Fruit fly (Drosophila melanogaster) whole organism, wandering third instar larva: ENCODE results near the gene ovo.

ENCODE experiments used
- Abd-B ChIP-seq: fragments of >200 bp; optimal IDR thresholded peaks from 2 replicates; lab custom pipeline; 2017; ENCODE audit warnings: missing biosample characterization, missing genetic modification characterization
- HLH106 ChIP-seq: fragments of 200-800 bp; optimal IDR thresholded peaks from 3 replicates; lab custom pipeline; 2019; ENCODE audit warnings: missing biosample characterization, mild to moderate bottlenecking, missing genetic modification characterization, moderate library complexity
- Hnf4 ChIP-seq: fragments of 200-800 bp; sonication (Bioruptor generic); optimal IDR thresholded peaks from 2 replicates; lab custom pipeline; 2016; ENCODE audit warnings: missing biosample characterization, mild to moderate bottlenecking, missing genetic modification characterization
- Hr78 ChIP-seq: fragments of >200 bp; optimal IDR thresholded peaks from 2 replicates; lab custom pipeline; 2017; ENCODE audit warnings: missing biosample characterization, missing genetic modification characterization
- Jra ChIP-seq: sonication (Bioruptor generic); optimal IDR thresholded peaks from 2 replicates; lab custom pipeline; 2016; ENCODE audit warnings: missing biosample characterization, missing genetic modification characterization
- Myc ChIP-seq: fragments of >200 bp; optimal IDR thresholded peaks from 2 replicates; lab custom pipeline; 2017
- dmrt93B ChIP-seq: fragments of 200-800 bp; sonication (Bioruptor generic); optimal IDR thresholded peaks from 2 replicates; lab custom pipeline; 2018; ENCODE audit warnings: missing biosample characterization, mild to moderate bottlenecking, missing genetic modification characterization
- ey ChIP-seq: fragments of 200-800 bp; sonication (Bioruptor generic); optimal IDR thresholded peaks from 2 replicates; lab custom pipeline; 2016; ENCODE audit warnings: missing biosample characterization, missing genetic modification characterization
- sv ChIP-seq: fragments of 200-800 bp; sonication (Bioruptor generic); optimal IDR thresholded peaks from 3 replicates; lab custom pipeline; 2016; ENCODE audit warnings: missing biosample characterization, missing genetic modification characterization
- usp ChIP-seq: fragments of >200 bp; optimal IDR thresholded peaks from 2 replicates; lab custom pipeline; 2017; ENCODE audit warnings: missing biosample characterization, missing genetic modification characterization

dm6 chrX:4999024-4999423 lies 49.0 kb upstream of the ovo start:
- no peak for TF ChIP-seq dmrt93B (GFP tag; lab: Kevin White, UChicago)
- no peak for TF ChIP-seq Jra (GFP tag; lab: Kevin White, UChicago)
- TF ChIP-seq ey (GFP tag; lab: Kevin White, UChicago), result no peak
- no peak for TF ChIP-seq usp (GFP tag; lab: Kevin White, UChicago)
- no peak for TF ChIP-seq Abd-B (GFP tag; lab: Kevin White, UChicago)
- TF ChIP-seq Hr78 (GFP tag; lab: Kevin White, UChicago), result no peak
- no peak for TF ChIP-seq HLH106 (tag; lab: Kevin White, UChicago)
- TF ChIP-seq Hnf4 (GFP tag; lab: Kevin White, UChicago), result no peak
- TF ChIP-seq sv (GFP tag; lab: Kevin White, UChicago), result no peak
- TF ChIP-seq Myc, result no peak
